Worm (Caenorhabditis elegans): ENCODE results near the gene ark-1.

DNA sequence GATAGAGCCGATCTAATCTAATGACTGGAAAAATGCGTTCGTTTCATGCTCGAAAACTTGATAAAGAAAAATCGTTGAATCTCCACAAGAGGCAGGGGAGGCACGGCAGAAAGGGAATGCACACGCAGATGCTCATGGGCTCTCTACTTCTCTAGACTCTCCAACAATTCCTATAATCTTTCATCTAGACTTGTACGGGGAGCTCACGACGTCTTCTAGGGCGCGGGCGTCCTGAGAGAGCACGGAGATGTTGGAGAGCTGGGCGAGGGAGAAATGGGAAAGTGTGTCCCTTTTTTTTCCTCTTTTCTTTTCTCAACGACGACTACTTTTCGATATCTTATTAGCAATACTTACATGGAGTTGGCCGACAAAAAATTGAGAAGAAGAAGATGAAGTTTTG is 47.6 kb downstream of the ark-1 start:
- TF ChIP-seq flt-1 (GFP tag; IDR thresholded peaks at IDR 0.05) (no peak), ztf-23 (GFP tag; IDR thresholded peaks at IDR 0.05) (no peak), tab-1 (GFP tag; IDR thresholded peaks at IDR 0.05) (no peak), T22C8.4 (GFP tag; IDR thresholded peaks at IDR 0.05) (no peak), med-1 (GFP tag; optimal IDR thresholded peaks at IDR 0.05; ENCODE audit: insufficient read depth) (no peak)

All from whole organism, midembryonic.